Fruit fly (Drosophila melanogaster) whole organism, prepupa: ENCODE measurements around the gene CG15894.

Experiments used
- Blimp-1 ChIP-seq: fragments of 200-800 bp; sonication (Bioruptor generic); optimal IDR thresholded peaks from 3 replicates; lab custom pipeline; 2017; ENCODE audit warnings: missing biosample characterization, missing genetic modification characterization, mild to moderate bottlenecking, moderate library complexity, missing genetic modification reagents
- CG10631 ChIP-seq: fragments of 200-800 bp; sonication (Bioruptor generic); optimal IDR thresholded peaks from 2 replicates; lab custom pipeline; 2016; ENCODE audit warnings: missing biosample characterization, missing genetic modification characterization
- CG10669 ChIP-seq: fragments of 200-800 bp; sonication (Bioruptor generic); optimal IDR thresholded peaks from 3 replicates; lab custom pipeline; 2018; ENCODE audit warnings: missing biosample characterization, mild to moderate bottlenecking, missing genetic modification characterization, moderate library complexity
- CG11294 ChIP-seq: fragments of 200-800 bp; sonication (Bioruptor generic); IDR thresholded peaks from 2 replicates; pipeline ENCODE4 v1.3.6; 2022; ENCODE audit warnings: missing biosample characterization, missing genetic modification characterization
- CG11762 ChIP-seq: fragments of 200-800 bp; sonication (Bioruptor generic); optimal IDR thresholded peaks from 3 replicates; lab custom pipeline; 2016; ENCODE audit warnings: missing biosample characterization, missing genetic modification characterization; ENCODE audit not compliant: insufficient read depth
- CG11902 ChIP-seq: fragments of 200-800 bp; sonication (Bioruptor generic); optimal IDR thresholded peaks from 3 replicates; lab custom pipeline; 2016; ENCODE audit warnings: missing biosample characterization, missing genetic modification characterization
- CG16779 ChIP-seq: fragments of 200-800 bp; sonication (Bioruptor generic); optimal IDR thresholded peaks from 3 replicates; lab custom pipeline; 2017; ENCODE audit warnings: missing biosample characterization, mild to moderate bottlenecking, missing genetic modification characterization
- CG3032 ChIP-seq: fragments of 200-800 bp; optimal IDR thresholded peaks from 2 replicates; lab custom pipeline; 2019; ENCODE audit warnings: missing biosample characterization, mild to moderate bottlenecking, missing genetic modification characterization, moderate library complexity
- CG31627 ChIP-seq: fragments of 200-800 bp; sonication (Bioruptor generic); optimal IDR thresholded peaks from 3 replicates; lab custom pipeline; 2016; ENCODE audit warnings: missing biosample characterization, missing genetic modification characterization
- CG32006 ChIP-seq: fragments of 200-800 bp; sonication (Bioruptor generic); optimal IDR thresholded peaks from 3 replicates; lab custom pipeline; 2017; ENCODE audit warnings: missing biosample characterization, mild to moderate bottlenecking, missing genetic modification characterization
- CG34406 ChIP-seq: fragments of 200-800 bp; sonication (Bioruptor generic); optimal IDR thresholded peaks from 3 replicates; lab custom pipeline; 2016; ENCODE audit warnings: missing biosample characterization, missing genetic modification characterization
- CG3919 ChIP-seq: fragments of 200-800 bp; sonication (Bioruptor generic); optimal IDR thresholded peaks from 3 replicates; lab custom pipeline; 2016; ENCODE audit warnings: missing biosample characterization, missing genetic modification characterization
- CG6163 ChIP-seq: fragments of 200-800 bp; sonication (Bioruptor generic); IDR thresholded peaks from 3 replicates; pipeline ENCODE4 v1.3.6; 2022; ENCODE audit warnings: missing biosample characterization, missing genetic modification characterization
- CG6792 ChIP-seq: fragments of 200-800 bp; sonication (Bioruptor generic); optimal IDR thresholded peaks from 3 replicates; lab custom pipeline; 2016; ENCODE audit warnings: missing biosample characterization, missing genetic modification characterization
- CG6808 ChIP-seq: fragments of 200-800 bp; sonication (Bioruptor generic); optimal IDR thresholded peaks from 3 replicates; lab custom pipeline; 2017; ENCODE audit warnings: missing biosample characterization, missing genetic modification characterization, mild to moderate bottlenecking, moderate library complexity, missing genetic modification reagents
- CG7368 ChIP-seq: fragments of 200-800 bp; sonication (Bioruptor generic); optimal IDR thresholded peaks from 3 replicates; lab custom pipeline; 2016; ENCODE audit warnings: missing biosample characterization, missing genetic modification characterization
- CG8119 ChIP-seq: fragments of 200-800 bp; sonication (Bioruptor generic); IDR thresholded peaks from 3 replicates; pipeline ENCODE4 v1.3.6; 2022; ENCODE audit warnings: missing biosample characterization, missing genetic modification characterization
- CG8319 ChIP-seq: fragments of 200-800 bp; sonication (Bioruptor generic); optimal IDR thresholded peaks from 3 replicates; lab custom pipeline; 2016; ENCODE audit warnings: missing biosample characterization, missing genetic modification characterization
- Eip75B ChIP-seq: fragments of 200-800 bp; sonication (Bioruptor generic); optimal IDR thresholded peaks from 3 replicates; lab custom pipeline; 2016; ENCODE audit warnings: missing biosample characterization, missing genetic modification characterization
- Eip78C ChIP-seq: fragments of 200-800 bp; sonication (Bioruptor generic); peaks from one replicate; lab custom pipeline; 2016; ENCODE audit warnings: missing biosample characterization, missing genetic modification characterization
- Eip93F ChIP-seq: fragments of 200-800 bp; sonication (Bioruptor generic); optimal IDR thresholded peaks from 2 replicates; lab custom pipeline; 2016; ENCODE audit warnings: missing biosample characterization, mild to moderate bottlenecking, missing genetic modification characterization
- Ets21C ChIP-seq: fragments of 200-800 bp; sonication (Bioruptor generic); optimal IDR thresholded peaks from 3 replicates; lab custom pipeline; 2016; ENCODE audit warnings: missing biosample characterization, missing genetic modification characterization
- Ets96B ChIP-seq: fragments of 200-800 bp; optimal IDR thresholded peaks from 2 replicates; lab custom pipeline; 2019; ENCODE audit warnings: missing biosample characterization, mild to moderate bottlenecking, missing genetic modification characterization, moderate library complexity
- Hr38 ChIP-seq: sonication (Bioruptor generic); optimal IDR thresholded peaks from 2 replicates; lab custom pipeline; 2016; ENCODE audit warnings: missing biosample characterization, missing genetic modification characterization
- Hr39 ChIP-seq: fragments of 200-800 bp; sonication (Bioruptor generic); optimal IDR thresholded peaks from 2 replicates; lab custom pipeline; 2016; ENCODE audit warnings: missing biosample characterization, missing genetic modification characterization
- Hr4 ChIP-seq: fragments of 200-800 bp; sonication (Bioruptor generic); optimal IDR thresholded peaks from 3 replicates; lab custom pipeline; 2016; ENCODE audit warnings: missing biosample characterization, missing genetic modification characterization
- Lpt ChIP-seq: fragments of 200-800 bp; sonication (Bioruptor generic); optimal IDR thresholded peaks from 3 replicates; lab custom pipeline; 2016; ENCODE audit warnings: missing biosample characterization, missing genetic modification characterization
- Met ChIP-seq: fragments of 200-800 bp; sonication (Bioruptor generic); optimal IDR thresholded peaks from 3 replicates; lab custom pipeline; 2016; ENCODE audit warnings: missing biosample characterization, missing genetic modification characterization
- OdsH ChIP-seq: fragments of 200-800 bp; sonication (Bioruptor generic); optimal IDR thresholded peaks from 3 replicates; lab custom pipeline; 2016; ENCODE audit warnings: missing biosample characterization, missing genetic modification characterization
- Smox ChIP-seq: fragments of 200-800 bp; sonication (Bioruptor generic); optimal IDR thresholded peaks from 3 replicates; lab custom pipeline; 2016; ENCODE audit warnings: missing biosample characterization, missing genetic modification characterization
- Sox102F ChIP-seq: fragments of 200-800 bp; sonication (Bioruptor generic); optimal IDR thresholded peaks from 2 replicates; lab custom pipeline; 2016; ENCODE audit warnings: missing biosample characterization, mild to moderate bottlenecking, missing genetic modification characterization
- Sox14 ChIP-seq: fragments of 200-800 bp; sonication (Bioruptor generic); optimal IDR thresholded peaks from 3 replicates; lab custom pipeline; 2016; ENCODE audit warnings: missing biosample characterization, missing genetic modification characterization
- Sox15 ChIP-seq: fragments of 200-800 bp; sonication (Bioruptor generic); optimal IDR thresholded peaks from 3 replicates; lab custom pipeline; 2016; ENCODE audit warnings: missing biosample characterization, missing genetic modification characterization
- acj6 ChIP-seq: fragments of 200-800 bp; sonication (Bioruptor generic); optimal IDR thresholded peaks from 3 replicates; lab custom pipeline; 2016; ENCODE audit warnings: missing biosample characterization, missing genetic modification characterization
- cyc ChIP-seq: fragments of 200-800 bp; sonication (Bioruptor generic); optimal IDR thresholded peaks from 3 replicates; lab custom pipeline; 2016; ENCODE audit warnings: missing biosample characterization, missing genetic modification characterization
- dac ChIP-seq: fragments of 200-800 bp; sonication (Bioruptor generic); optimal IDR thresholded peaks from 2 replicates; lab custom pipeline; 2017; ENCODE audit warnings: missing biosample characterization, mild to moderate bottlenecking, missing genetic modification characterization
- dsx ChIP-seq: fragments of 200-800 bp; optimal IDR thresholded peaks from 3 replicates; lab custom pipeline; 2019; ENCODE audit warnings: missing biosample characterization, mild to moderate bottlenecking, missing genetic modification characterization, moderate library complexity; ENCODE audit not compliant: poor library complexity, severe bottlenecking
- eg ChIP-seq: fragments of 200-800 bp; sonication (Bioruptor generic); IDR thresholded peaks from 3 replicates; pipeline ENCODE4 v1.3.6; 2022; ENCODE audit warnings: missing biosample characterization, missing genetic modification characterization
- esn ChIP-seq: fragments of 200-800 bp; sonication (Bioruptor generic); optimal IDR thresholded peaks from 2 replicates; lab custom pipeline; 2016; ENCODE audit warnings: missing biosample characterization, mild to moderate bottlenecking, missing genetic modification characterization, moderate library complexity
- fd59A ChIP-seq: fragments of 200-800 bp; sonication (Bioruptor generic); optimal IDR thresholded peaks from 2 replicates; lab custom pipeline; 2017; ENCODE audit warnings: missing biosample characterization, mild to moderate bottlenecking, missing genetic modification characterization, missing genetic modification reagents
- fd85E ChIP-seq: fragments of 200-800 bp; sonication (Bioruptor generic); optimal IDR thresholded peaks from 3 replicates; lab custom pipeline; 2016; ENCODE audit warnings: missing biosample characterization, missing genetic modification characterization
- lz ChIP-seq: fragments of 200-800 bp; sonication (Bioruptor generic); optimal IDR thresholded peaks from 3 replicates; lab custom pipeline; 2016; ENCODE audit warnings: missing biosample characterization, missing genetic modification characterization
- net ChIP-seq: fragments of 200-800 bp; sonication (Bioruptor generic); optimal IDR thresholded peaks from 3 replicates; lab custom pipeline; 2016; ENCODE audit warnings: missing biosample characterization, missing genetic modification characterization
- pdm3 ChIP-seq: fragments of 200-800 bp; sonication (Bioruptor generic); optimal IDR thresholded peaks from 3 replicates; lab custom pipeline; 2016; ENCODE audit warnings: missing biosample characterization, missing genetic modification characterization
- salr ChIP-seq, 2 experiments: fragments of 200-800 bp; sonication (Bioruptor generic); optimal IDR thresholded peaks; 3 replicates each; lab custom pipeline; 2016 to 2018; ENCODE audit warnings: missing biosample characterization in 2 of 2, missing genetic modification characterization in 2 of 2, mild to moderate bottlenecking in 1 of 2
- spab ChIP-seq: fragments of 200-800 bp; sonication (Bioruptor generic); optimal IDR thresholded peaks from 2 replicates; lab custom pipeline; 2017; ENCODE audit warnings: missing biosample characterization, mild to moderate bottlenecking, missing genetic modification characterization, missing genetic modification reagents
- svp ChIP-seq: fragments of 200-800 bp; sonication (Bioruptor generic); peaks from one replicate; lab custom pipeline; 2016; ENCODE audit warnings: missing biosample characterization, missing genetic modification characterization
- topi ChIP-seq: fragments of 200-800 bp; sonication (Bioruptor generic); optimal IDR thresholded peaks from 3 replicates; lab custom pipeline; 2016; ENCODE audit warnings: missing biosample characterization, missing genetic modification characterization
- vri ChIP-seq: fragments of 200-800 bp; sonication (Bioruptor generic); optimal IDR thresholded peaks from 3 replicates; lab custom pipeline; 2016; ENCODE audit warnings: missing biosample characterization, mild to moderate bottlenecking, missing genetic modification characterization

CG15894 gene

DNA sequence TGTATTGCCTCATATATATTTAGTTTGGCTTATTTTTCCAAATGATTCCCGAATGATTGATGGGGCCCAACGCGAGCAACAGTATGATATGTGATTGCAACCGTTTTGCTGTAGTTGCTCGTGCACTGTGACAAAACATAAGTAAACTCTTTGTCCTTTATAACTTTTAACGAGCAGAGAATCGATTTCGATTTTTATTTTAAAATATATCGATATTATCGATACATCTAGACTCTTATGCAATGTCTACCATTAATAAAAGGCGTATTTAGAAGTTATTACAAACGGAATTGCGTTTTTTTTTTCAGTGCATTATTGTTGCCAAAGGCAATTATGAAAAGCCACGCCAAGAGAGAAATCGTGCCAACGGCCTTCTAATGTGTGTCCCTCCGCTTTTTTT, 6.6 kb downstream of the CG15894 start:
- TF ChIP-seq CG8319 (GFP tag; lab: Kevin White, UChicago) (no peak), Eip78C (peak; percentile 0)

DNA sequence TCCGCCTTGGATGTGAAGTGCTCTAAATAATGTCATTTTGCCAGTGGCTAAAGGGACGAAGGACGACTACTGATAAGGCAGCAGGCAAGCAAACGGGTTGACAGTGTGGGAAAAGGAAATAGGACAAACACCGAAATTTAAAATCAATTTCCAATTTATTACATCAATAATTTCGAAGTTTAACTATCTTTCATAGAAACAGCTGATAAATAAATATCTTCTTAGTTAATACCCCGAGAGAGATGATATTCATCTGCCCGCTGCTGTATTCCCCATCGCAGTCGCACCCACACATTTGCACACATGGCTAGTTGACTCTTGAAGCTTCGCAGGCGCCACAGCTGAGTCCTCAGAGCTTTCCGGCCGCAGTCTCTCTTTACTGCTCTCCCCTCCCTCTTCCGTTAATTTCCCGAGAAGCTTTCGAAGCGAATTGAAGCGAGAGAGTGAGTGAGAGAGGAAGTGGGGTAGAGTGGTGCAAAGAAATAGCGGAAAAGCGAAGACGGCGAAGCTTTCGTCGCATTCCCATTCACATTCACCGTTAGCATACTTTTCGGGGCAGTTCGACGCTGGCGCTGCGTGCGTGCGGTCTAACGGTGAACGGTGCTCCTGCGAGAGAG, 8.0 kb downstream of the CG15894 start:
- peak; percentile 37 for TF ChIP-seq spab
- TF ChIP-seq net = peak; percentile 26
- TF ChIP-seq Ets96B (tag; lab: Kevin White, UChicago) = peak; percentile 45
- TF ChIP-seq CG3032 = peak; percentile 42
- TF ChIP-seq Sox102F (GFP tag; lab: Kevin White, UChicago) = no peak
- no peak for TF ChIP-seq dac (GFP tag; lab: Kevin White, UChicago)
- peak; percentile 60 for TF ChIP-seq CG3919 (GFP tag; lab: Kevin White, UChicago)
- no peak for TF ChIP-seq fd85E (GFP tag; lab: Kevin White, UChicago)
- TF ChIP-seq salr (GFP tag; optimal IDR thresholded peaks at IDR 0.05; lab: Kevin White, UChicago) = no peak
- TF ChIP-seq svp (GFP tag; lab: Kevin White, UChicago) = peak; percentile 73
- peak; percentile 21 for TF ChIP-seq Eip75B (GFP tag; lab: Kevin White, UChicago)
- peak; percentile 21 for TF ChIP-seq Smox
- peak; percentile 55 for TF ChIP-seq OdsH
- peak; percentile 42 for TF ChIP-seq CG6808
- peak; percentile 48 for TF ChIP-seq dsx (GFP tag; lab: Kevin White, UChicago)
- TF ChIP-seq Eip78C = peak; percentile 85
- peak; percentile 31 for TF ChIP-seq CG10669
- peak; percentile 50 for TF ChIP-seq pdm3 (GFP tag; lab: Kevin White, UChicago)
- no peak for TF ChIP-seq CG16779 (tag; lab: Kevin White, UChicago)
- peak; percentile 36 for TF ChIP-seq Met
- TF ChIP-seq Ets21C = no peak
- no peak; the same call in 1 of the 2 replicates for TF ChIP-seq CG11294 (GFP tag; lab: Robert Waterston, UW)
- TF ChIP-seq CG6163 = peak; percentile 72
- TF ChIP-seq acj6 (GFP tag; lab: Kevin White, UChicago) = peak; percentile 31
- peak; percentile 29 for TF ChIP-seq lz
- TF ChIP-seq Lpt = peak; percentile 3
- TF ChIP-seq CG32006 = peak; percentile 57
- peak; percentile 54; the same call in 2 of the 3 replicates for TF ChIP-seq CG8119 (GFP tag; lab: Robert Waterston, UW)
- TF ChIP-seq Hr38 (GFP tag; lab: Kevin White, UChicago) = no peak
- no peak for TF ChIP-seq vri
- no peak for TF ChIP-seq Sox15 (GFP tag; lab: Kevin White, UChicago)
- TF ChIP-seq CG7368 (GFP tag; lab: Kevin White, UChicago) = peak; percentile 13
- no peak for TF ChIP-seq CG11762 (GFP tag; lab: Kevin White, UChicago)
- TF ChIP-seq Eip93F (GFP tag; lab: Kevin White, UChicago) = no peak
- TF ChIP-seq CG8319 (GFP tag; lab: Kevin White, UChicago) = no peak
- TF ChIP-seq CG6792 (GFP tag; lab: Kevin White, UChicago) = peak; percentile 37
- peak; percentile 27 for TF ChIP-seq topi (GFP tag; lab: Kevin White, UChicago)
- peak; percentile 32 for TF ChIP-seq cyc (GFP tag; lab: Kevin White, UChicago)
- TF ChIP-seq Hr39 = peak; percentile 25
- peak; percentile 64; the same call in 2 of the 3 replicates for TF ChIP-seq eg (GFP tag; lab: Robert Waterston, UW)
- peak; percentile 15 for TF ChIP-seq fd59A (GFP tag; lab: Kevin White, UChicago)
- TF ChIP-seq Hr4 (GFP tag; lab: Kevin White, UChicago) = peak; percentile 33
- TF ChIP-seq CG11902 (GFP tag; lab: Kevin White, UChicago) = no peak
- TF ChIP-seq Blimp-1 (GFP tag; lab: Kevin White, UChicago) = no peak
- peak; percentile 23 for TF ChIP-seq CG34406 (GFP tag; lab: Kevin White, UChicago)
- peak; percentile 42 for TF ChIP-seq CG10631
- peak; percentile 32 for TF ChIP-seq esn (GFP tag; lab: Kevin White, UChicago)
- peak; percentile 23 for TF ChIP-seq CG31627 (GFP tag; lab: Kevin White, UChicago)
- peak; percentile 30 for TF ChIP-seq Sox14 (GFP tag; lab: Kevin White, UChicago)
